Worm (Caenorhabditis elegans) whole organism, young adult: ENCODE results near the gene trr-1.
A peak's percentile ranks its signal among the peaks of the same experiment; 100 is the strongest.

Experiments
- B0019.2 ChIP-seq: fragments of 200-800 bp; sonication (Bioruptor generic); conservative IDR thresholded peaks from 2 replicates; pipeline ENCODE4 v1.3.6; 2022; ENCODE audit warnings: missing genetic modification reagents, missing genetic modification characterization, missing compliant biosample characterization
- F22D6.2 ChIP-seq: sonication (generic microtip); optimal IDR thresholded peaks from 2 replicates; lab custom pipeline; 2016; ENCODE audit warnings: mild to moderate bottlenecking, missing genetic modification characterization, missing compliant biosample characterization
- F23B12.7 ChIP-seq: sonication (generic microtip); optimal IDR thresholded peaks from 2 replicates; lab custom pipeline; 2017; ENCODE audit warnings: missing genetic modification characterization, mild to moderate bottlenecking, missing compliant biosample characterization, antibody characterized with exemption, moderate library complexity; ENCODE audit not compliant: insufficient read depth
- F39B2.1 ChIP-seq: fragments of 200-800 bp; sonication (Bioruptor generic); IDR thresholded peaks from 2 replicates; pipeline ENCODE4 v1.3.6; 2022; ENCODE audit warnings: missing genetic modification reagents, missing genetic modification characterization, missing compliant biosample characterization
- F49E8.2 ChIP-seq: sonication (generic microtip); optimal IDR thresholded peaks from 3 replicates; lab custom pipeline; 2017; ENCODE audit warnings: missing genetic modification characterization, mild to moderate bottlenecking, missing compliant biosample characterization, antibody characterized with exemption, moderate library complexity; ENCODE audit not compliant: insufficient read depth
- F52B5.7 ChIP-seq: sonication (generic microtip); optimal IDR thresholded peaks from 2 replicates; lab custom pipeline; 2016; ENCODE audit warnings: mild to moderate bottlenecking, missing genetic modification characterization, missing compliant biosample characterization
- K12H6.12 ChIP-seq: fragments of 200-800 bp; sonication (Bioruptor generic); optimal IDR thresholded peaks from 2 replicates; lab custom pipeline; 2018; ENCODE audit warnings: mild to moderate bottlenecking, missing genetic modification characterization, missing compliant biosample characterization
- T26A5.8 ChIP-seq: sonication (generic microtip); optimal IDR thresholded peaks from 2 replicates; lab custom pipeline; 2016; ENCODE audit warnings: missing genetic modification characterization, missing compliant biosample characterization
- Y79H2A.3 ChIP-seq: fragments of 200-800 bp; sonication (Bioruptor generic); conservative IDR thresholded peaks from 2 replicates; pipeline ENCODE4 v1.3.6; 2022; ENCODE audit warnings: missing genetic modification reagents, missing genetic modification characterization, missing compliant biosample characterization
- akir-1 ChIP-seq: fragments of 200-800 bp; sonication (Bioruptor generic); optimal IDR thresholded peaks from 2 replicates; lab custom pipeline; 2018; ENCODE audit warnings: mild to moderate bottlenecking, missing genetic modification characterization, moderate library complexity, missing compliant biosample characterization
- aptf-2 ChIP-seq: fragments of 200-800 bp; sonication (Bioruptor generic); conservative IDR thresholded peaks from 2 replicates; pipeline ENCODE4 v1.3.6; 2022; ENCODE audit warnings: missing genetic modification reagents, missing genetic modification characterization, missing compliant biosample characterization
- atf-7 ChIP-seq: sonication (generic microtip); optimal IDR thresholded peaks from 2 replicates; lab custom pipeline; 2017; ENCODE audit warnings: mild to moderate bottlenecking, missing genetic modification characterization, missing compliant biosample characterization
- attf-5 ChIP-seq: fragments of 200-800 bp; sonication (Bioruptor generic); optimal IDR thresholded peaks from 2 replicates; lab custom pipeline; 2018; ENCODE audit warnings: mild to moderate bottlenecking, missing genetic modification characterization, missing compliant biosample characterization
- attf-6 ChIP-seq: fragments of 200-800 bp; sonication (Bioruptor generic); IDR thresholded peaks from 2 replicates; pipeline ENCODE4 v1.3.6; 2022; ENCODE audit warnings: missing genetic modification reagents, missing genetic modification characterization, missing compliant biosample characterization
- ceh-100 ChIP-seq: fragments of 200-800 bp; sonication (Bioruptor generic); IDR thresholded peaks from 2 replicates; pipeline ENCODE4 v1.3.6; 2022; ENCODE audit warnings: missing genetic modification reagents, missing genetic modification characterization, missing compliant biosample characterization
- ceh-27 ChIP-seq: fragments of 200-800 bp; sonication (Bioruptor generic); optimal IDR thresholded peaks from 2 replicates; lab custom pipeline; 2018; ENCODE audit warnings: mild to moderate bottlenecking, missing genetic modification characterization, moderate library complexity, missing compliant biosample characterization
- ceh-40 ChIP-seq: fragments of 200-800 bp; sonication (Bioruptor generic); IDR thresholded peaks from 2 replicates; pipeline ENCODE4 v1.3.6; 2022; ENCODE audit warnings: missing genetic modification characterization, missing compliant biosample characterization
- ceh-79 ChIP-seq: sonication (generic microtip); optimal IDR thresholded peaks from 2 replicates; lab custom pipeline; 2017; ENCODE audit warnings: mild to moderate bottlenecking, missing genetic modification characterization, missing compliant biosample characterization
- chd-7 ChIP-seq: sonication (generic microtip); optimal IDR thresholded peaks from 2 replicates; lab custom pipeline; 2016; ENCODE audit warnings: mild to moderate bottlenecking, missing genetic modification characterization, moderate library complexity, missing compliant biosample characterization
- die-1 ChIP-seq: sonication (generic microtip); optimal IDR thresholded peaks from 2 replicates; lab custom pipeline; 2016; ENCODE audit warnings: missing genotype, mild to moderate bottlenecking, missing genetic modification characterization, missing compliant biosample characterization
- efl-1 ChIP-seq: fragments of 150-350 bp; optimal IDR thresholded peaks from 2 replicates; lab custom pipeline; 2014; ENCODE audit warnings: missing biosample characterization, missing genetic modification reagents, missing genetic modification characterization
- egl-44 ChIP-seq: fragments of 200-800 bp; sonication (Bioruptor generic); IDR thresholded peaks from 2 replicates; pipeline ENCODE4 v1.3.6; 2022; ENCODE audit warnings: missing genetic modification reagents, missing genetic modification characterization, missing compliant biosample characterization
- egrh-3 ChIP-seq: fragments of 200-800 bp; sonication (Bioruptor generic); IDR thresholded peaks from 2 replicates; pipeline ENCODE4 v1.3.6; 2022; ENCODE audit warnings: missing genetic modification reagents, missing genetic modification characterization, missing compliant biosample characterization
- ets-4 ChIP-seq: fragments of 200-800 bp; sonication (Bioruptor generic); optimal IDR thresholded peaks from 2 replicates; lab custom pipeline; 2018; ENCODE audit warnings: mild to moderate bottlenecking, missing genetic modification characterization, missing compliant biosample characterization
- gei-17 ChIP-seq: fragments of 200-800 bp; sonication (Bioruptor generic); optimal IDR thresholded peaks from 2 replicates; lab custom pipeline; 2018; ENCODE audit warnings: mild to moderate bottlenecking, missing genetic modification characterization, missing compliant biosample characterization
- lin-35 ChIP-seq, 3 experiments: fragments of 150-350 bp in 2 of 3; sonication (generic microtip) in 1 of 3; optimal IDR thresholded peaks; 2 replicates each; lab custom pipeline; 2014 to 2018; ENCODE audit warnings: missing biosample characterization in 3 of 3, missing genetic modification characterization in 3 of 3, missing genetic modification reagents in 3 of 3
- madf-6 ChIP-seq: fragments of 200-800 bp; sonication (Bioruptor generic); IDR thresholded peaks from 2 replicates; pipeline ENCODE4 v1.3.6; 2022; ENCODE audit warnings: missing genetic modification reagents, missing genetic modification characterization, missing compliant biosample characterization
- mcd-1 ChIP-seq: fragments of 200-800 bp; sonication (Bioruptor generic); IDR thresholded peaks from 2 replicates; pipeline ENCODE4 v1.3.6; 2022; ENCODE audit warnings: missing genetic modification reagents, missing genetic modification characterization, missing compliant biosample characterization
- mxl-1 ChIP-seq: sonication (generic microtip); optimal IDR thresholded peaks from 2 replicates; lab custom pipeline; 2016; ENCODE audit warnings: missing genetic modification characterization, missing compliant biosample characterization
- pha-4 ChIP-seq: fragments of 150-350 bp; sonication (generic microtip); optimal IDR thresholded peaks from 2 replicates; lab custom pipeline; 2014; ENCODE audit warnings: missing biosample characterization, missing genetic modification reagents, missing genetic modification characterization
- rcor-1 ChIP-seq: fragments of 200-800 bp; sonication (Bioruptor generic); IDR thresholded peaks from 2 replicates; pipeline ENCODE4 v1.3.6; 2022; ENCODE audit warnings: missing genetic modification reagents, missing genetic modification characterization, missing compliant biosample characterization
- repo-1 ChIP-seq: sonication (generic microtip); optimal IDR thresholded peaks from 2 replicates; lab custom pipeline; 2017; ENCODE audit warnings: mild to moderate bottlenecking, missing genetic modification characterization, missing compliant biosample characterization
- sdz-38 ChIP-seq: sonication (generic microtip); optimal IDR thresholded peaks from 2 replicates; lab custom pipeline; 2016; ENCODE audit warnings: missing genotype, missing genetic modification characterization, missing compliant biosample characterization
- snpc-4 ChIP-seq, 5 experiments: fragments of 150-350 bp in 1 of 5; sonication (generic microtip) in 4 of 5; optimal IDR thresholded peaks; 2 replicates each; lab custom pipeline; 2014 to 2018; ENCODE audit warnings: missing genetic modification characterization in 5 of 5, missing biosample characterization in 3 of 5, antibody characterized with exemption in 2 of 5, mild to moderate bottlenecking in 2 of 5, missing compliant biosample characterization in 2 of 5, missing genotype in 2 of 5, moderate library complexity in 2 of 5, missing genetic modification reagents in 1 of 5
- somi-1 ChIP-seq: fragments of 200-800 bp; sonication (Bioruptor generic); optimal IDR thresholded peaks from 2 replicates; lab custom pipeline; 2018; ENCODE audit warnings: mild to moderate bottlenecking, missing genetic modification characterization, missing compliant biosample characterization
- tbp1 ChIP-seq: fragments of 200-800 bp; sonication (Bioruptor generic); optimal IDR thresholded peaks from 2 replicates; lab custom pipeline; 2018; ENCODE audit warnings: mild to moderate bottlenecking, missing genetic modification characterization, missing compliant biosample characterization
- zfh-2 ChIP-seq: fragments of 200-800 bp; sonication (Bioruptor generic); conservative IDR thresholded peaks from 2 replicates; pipeline ENCODE4 v1.3.6; 2022; ENCODE audit warnings: missing genetic modification reagents, missing genetic modification characterization, missing compliant biosample characterization
- ztf-18 ChIP-seq: sonication (generic microtip); optimal IDR thresholded peaks from 2 replicates; lab custom pipeline; 2016; ENCODE audit warnings: missing genotype, mild to moderate bottlenecking, missing genetic modification characterization, missing compliant biosample characterization
- ztf-22 ChIP-seq: fragments of 200-800 bp; sonication (Bioruptor generic); optimal IDR thresholded peaks from 2 replicates; lab custom pipeline; 2018; ENCODE audit warnings: mild to moderate bottlenecking, missing genetic modification characterization, moderate library complexity, missing compliant biosample characterization
- ztf-26 ChIP-seq: sonication (generic microtip); optimal IDR thresholded peaks from 2 replicates; lab custom pipeline; 2017; ENCODE audit warnings: missing genetic modification characterization, missing compliant biosample characterization

Gene trr-1

ce11 chrII:11619895-11620439 is 55.8 kb downstream of the trr-1 start (continued):
- TF ChIP-seq efl-1 (GFP tag; lab: Kevin White, UChicago) (no peak), die-1 (tag; lab: Kevin White, UChicago) (peak; percentile 50), mxl-1 (tag; lab: Kevin White, UChicago) (peak; percentile 8), tbp1 (GFP tag; lab: Kevin White, UChicago) (peak; percentile 39), mcd-1 (peak; percentile 73), F39B2.1 (no peak), F23B12.7 (tag; lab: Kevin White, UChicago) (no peak), K12H6.12 (tag; lab: Kevin White, UChicago) (peak; percentile 91), madf-6 (GFP tag; lab: Robert Waterston, UW) (peak; percentile 29; the same call in 1 of the 2 replicates), ztf-22 (GFP tag; lab: Kevin White, UChicago) (peak; percentile 63), Y79H2A.3 (GFP tag; lab: Robert Waterston, UW) (no peak), attf-5 (GFP tag; lab: Kevin White, UChicago) (peak; percentile 87), B0019.2 (no peak), snpc-4 (GFP tag; optimal IDR thresholded peaks at IDR 0.05; lab: Kevin White, UChicago) (no peak), snpc-4 (tag; optimal IDR thresholded peaks at IDR 0.05; lab: Kevin White, UChicago) (peak in 3 of 4 experiments; percentile 28 to 67 (median 58)), egrh-3 (GFP tag; lab: Robert Waterston, UW) (peak; percentile 92), chd-7 (peak; percentile 59), T26A5.8 (tag; lab: Kevin White, UChicago) (no peak), F22D6.2 (tag; lab: Kevin White, UChicago) (peak; percentile 43), ceh-40 (GFP tag; lab: Robert Waterston, UW) (no peak), ceh-100 (GFP tag; lab: Robert Waterston, UW) (no peak; the same call in 1 of the 2 replicates), zfh-2 (GFP tag; lab: Robert Waterston, UW) (peak; percentile 100), gei-17 (GFP tag; lab: Kevin White, UChicago) (peak; percentile 61), attf-6 (no peak), aptf-2 (GFP tag; lab: Robert Waterston, UW) (no peak), F52B5.7 (tag; lab: Kevin White, UChicago) (peak; percentile 31), ceh-27 (peak; percentile 59), sdz-38 (tag; lab: Kevin White, UChicago) (no peak), repo-1 (tag; lab: Kevin White, UChicago) (peak; percentile 39), egl-44 (GFP tag; lab: Robert Waterston, UW) (peak; percentile 72; the same call in 1 of the 2 replicates), ztf-18 (tag; lab: Kevin White, UChicago) (peak; percentile 55), ceh-79 (tag; lab: Kevin White, UChicago) (no peak), akir-1 (GFP tag; lab: Kevin White, UChicago) (no peak), F49E8.2 (tag; lab: Kevin White, UChicago) (no peak), pha-4 (tag; lab: Kevin White, UChicago) (no peak), somi-1 (GFP tag; lab: Kevin White, UChicago) (peak; percentile 77), atf-7 (tag; lab: Kevin White, UChicago) (peak; percentile 90), rcor-1 (GFP tag; lab: Robert Waterston, UW) (no peak), ets-4 (peak; percentile 79), ztf-26 (tag; lab: Kevin White, UChicago) (peak; percentile 88), lin-35 (GFP tag; optimal IDR thresholded peaks at IDR 0.05; lab: Kevin White, UChicago) (peak in 1 of 3 experiments; percentile 36)
